Worm (Caenorhabditis elegans) whole organism, young adult: Measurements from ENCODE around the gene D2045.5.
"Not testable (repeated sequence)": the region's sequence is repeated elsewhere in the genome, so short reads cannot be mapped to it uniquely, and the experiment has no call there.

Source experiments
- C06A6.2 ChIP-seq: fragments of 200-800 bp; sonication (Bioruptor generic); conservative IDR thresholded peaks from 2 replicates; pipeline ENCODE4 v1.3.6; 2022; ENCODE audit warnings: missing genetic modification characterization, missing compliant biosample characterization
- D2030.7 ChIP-seq: fragments of 200-800 bp; sonication (Bioruptor generic); IDR thresholded peaks from 2 replicates; pipeline ENCODE4 v1.3.6; 2022; ENCODE audit warnings: missing genetic modification reagents, missing genetic modification characterization, missing compliant biosample characterization
- F33H1.4 ChIP-seq: fragments of 200-800 bp; sonication (Bioruptor generic); IDR thresholded peaks from 2 replicates; pipeline ENCODE4 v1.3.6; 2022; ENCODE audit warnings: missing genetic modification reagents, missing genetic modification characterization, missing compliant biosample characterization
- F55B11.4 ChIP-seq: sonication (generic microtip); optimal IDR thresholded peaks from 2 replicates; lab custom pipeline; 2016; ENCODE audit warnings: missing compliant biosample characterization, missing genetic modification characterization, borderline replicate concordance; ENCODE audit not compliant: insufficient read depth
- K11D2.4 ChIP-seq: fragments of 200-800 bp; sonication (Bioruptor generic); IDR thresholded peaks from 2 replicates; pipeline ENCODE4 v1.3.6; 2022; ENCODE audit warnings: missing genetic modification reagents, missing genetic modification characterization, missing compliant biosample characterization
- Y53F4B.3 ChIP-seq: fragments of 200-800 bp; sonication (Bioruptor generic); IDR thresholded peaks from 2 replicates; pipeline ENCODE4 v1.3.6; 2022; ENCODE audit warnings: missing genetic modification reagents, missing genetic modification characterization, missing compliant biosample characterization
- Y53G8AR.9 ChIP-seq: fragments of 200-800 bp; sonication (Bioruptor generic); conservative IDR thresholded peaks from 2 replicates; pipeline ENCODE4 v1.3.6; 2022; ENCODE audit warnings: missing genetic modification reagents, missing genetic modification characterization, missing compliant biosample characterization
- Y56A3A.18 ChIP-seq: fragments of 200-800 bp; sonication (Bioruptor generic); IDR thresholded peaks from 2 replicates; pipeline ENCODE4 v1.3.6; 2022; ENCODE audit warnings: missing genetic modification reagents, missing genetic modification characterization, missing compliant biosample characterization
- Y95B8A.8 ChIP-seq: fragments of 200-800 bp; sonication (Bioruptor generic); IDR thresholded peaks from 2 replicates; pipeline ENCODE4 v1.3.6; 2022; ENCODE audit warnings: missing genetic modification reagents, missing genetic modification characterization, missing compliant biosample characterization
- akir-1 ChIP-seq: fragments of 200-800 bp; sonication (Bioruptor generic); optimal IDR thresholded peaks from 2 replicates; lab custom pipeline; 2018; ENCODE audit warnings: mild to moderate bottlenecking, missing genetic modification characterization, moderate library complexity, missing compliant biosample characterization
- attf-5 ChIP-seq: fragments of 200-800 bp; sonication (Bioruptor generic); optimal IDR thresholded peaks from 2 replicates; lab custom pipeline; 2018; ENCODE audit warnings: mild to moderate bottlenecking, missing genetic modification characterization, missing compliant biosample characterization
- bed-1 ChIP-seq: fragments of 200-800 bp; sonication (Bioruptor generic); IDR thresholded peaks from 2 replicates; pipeline ENCODE4 v1.3.6; 2022; ENCODE audit warnings: missing genetic modification reagents, missing genetic modification characterization, missing compliant biosample characterization
- ccch-3 ChIP-seq: fragments of 200-800 bp; sonication (Bioruptor generic); optimal IDR thresholded peaks from 2 replicates; lab custom pipeline; 2018; ENCODE audit warnings: mild to moderate bottlenecking, missing genetic modification characterization, missing compliant biosample characterization
- ceh-100 ChIP-seq: fragments of 200-800 bp; sonication (Bioruptor generic); IDR thresholded peaks from 2 replicates; pipeline ENCODE4 v1.3.6; 2022; ENCODE audit warnings: missing genetic modification reagents, missing genetic modification characterization, missing compliant biosample characterization
- ceh-27 ChIP-seq: fragments of 200-800 bp; sonication (Bioruptor generic); optimal IDR thresholded peaks from 2 replicates; lab custom pipeline; 2018; ENCODE audit warnings: mild to moderate bottlenecking, missing genetic modification characterization, moderate library complexity, missing compliant biosample characterization
- chd-7 ChIP-seq: sonication (generic microtip); optimal IDR thresholded peaks from 2 replicates; lab custom pipeline; 2016; ENCODE audit warnings: mild to moderate bottlenecking, missing genetic modification characterization, moderate library complexity, missing compliant biosample characterization
- dox-1 ChIP-seq: fragments of 200-800 bp; sonication (Bioruptor generic); IDR thresholded peaks from 2 replicates; pipeline ENCODE4 v1.3.6; 2022; ENCODE audit warnings: missing genetic modification reagents, missing genetic modification characterization, missing compliant biosample characterization
- dpff-1 ChIP-seq: sonication (generic microtip); optimal IDR thresholded peaks from 2 replicates; lab custom pipeline; 2017; ENCODE audit warnings: mild to moderate bottlenecking, missing genetic modification characterization, missing compliant biosample characterization
- efl-1 ChIP-seq: fragments of 150-350 bp; optimal IDR thresholded peaks from 2 replicates; lab custom pipeline; 2014; ENCODE audit warnings: missing biosample characterization, missing genetic modification reagents, missing genetic modification characterization
- egl-44 ChIP-seq: fragments of 200-800 bp; sonication (Bioruptor generic); IDR thresholded peaks from 2 replicates; pipeline ENCODE4 v1.3.6; 2022; ENCODE audit warnings: missing genetic modification reagents, missing genetic modification characterization, missing compliant biosample characterization
- egrh-3 ChIP-seq: fragments of 200-800 bp; sonication (Bioruptor generic); IDR thresholded peaks from 2 replicates; pipeline ENCODE4 v1.3.6; 2022; ENCODE audit warnings: missing genetic modification reagents, missing genetic modification characterization, missing compliant biosample characterization
- ekl-4 ChIP-seq: fragments of 200-800 bp; sonication (Bioruptor generic); IDR thresholded peaks from 2 replicates; pipeline ENCODE4 v1.3.6; 2022; ENCODE audit warnings: missing genetic modification reagents, missing genetic modification characterization, missing compliant biosample characterization
- hlh-12 ChIP-seq: sonication (generic microtip); optimal IDR thresholded peaks from 2 replicates; lab custom pipeline; 2016; ENCODE audit warnings: missing genetic modification characterization, missing compliant biosample characterization
- hrde-1 ChIP-seq: sonication (generic microtip); optimal IDR thresholded peaks from 2 replicates; lab custom pipeline; 2016; ENCODE audit warnings: missing genetic modification characterization, mild to moderate bottlenecking, missing compliant biosample characterization, moderate library complexity, missing genotype, missing genetic modification reagents, borderline replicate concordance
- let-526 ChIP-seq: fragments of 200-800 bp; sonication (Bioruptor generic); IDR thresholded peaks from 2 replicates; pipeline ENCODE4 v1.3.6; 2022; ENCODE audit warnings: missing genetic modification reagents, missing genetic modification characterization, missing compliant biosample characterization
- lin-35 ChIP-seq, 3 experiments: fragments of 150-350 bp in 2 of 3; sonication (generic microtip) in 1 of 3; optimal IDR thresholded peaks; 2 replicates each; lab custom pipeline; 2014 to 2018; ENCODE audit warnings: missing biosample characterization in 3 of 3, missing genetic modification characterization in 3 of 3, missing genetic modification reagents in 3 of 3
- lin-54 ChIP-seq: fragments of 200-800 bp; sonication (Bioruptor generic); optimal IDR thresholded peaks from 2 replicates; lab custom pipeline; 2018; ENCODE audit warnings: mild to moderate bottlenecking, missing genetic modification characterization, missing compliant biosample characterization
- lsl-1 ChIP-seq: fragments of 200-800 bp; sonication (Bioruptor generic); optimal IDR thresholded peaks from 2 replicates; lab custom pipeline; 2018; ENCODE audit warnings: mild to moderate bottlenecking, missing genetic modification characterization, moderate library complexity, missing compliant biosample characterization
- lsy-27 ChIP-seq: sonication (generic microtip); optimal IDR thresholded peaks from 2 replicates; lab custom pipeline; 2017; ENCODE audit warnings: missing genetic modification characterization, mild to moderate bottlenecking, missing compliant biosample characterization, antibody characterized with exemption, missing genotype, borderline replicate concordance; ENCODE audit not compliant: insufficient read depth
- madf-6 ChIP-seq: fragments of 200-800 bp; sonication (Bioruptor generic); IDR thresholded peaks from 2 replicates; pipeline ENCODE4 v1.3.6; 2022; ENCODE audit warnings: missing genetic modification reagents, missing genetic modification characterization, missing compliant biosample characterization
- mcd-1 ChIP-seq: fragments of 200-800 bp; sonication (Bioruptor generic); IDR thresholded peaks from 2 replicates; pipeline ENCODE4 v1.3.6; 2022; ENCODE audit warnings: missing genetic modification reagents, missing genetic modification characterization, missing compliant biosample characterization
- mxl-1 ChIP-seq: sonication (generic microtip); optimal IDR thresholded peaks from 2 replicates; lab custom pipeline; 2016; ENCODE audit warnings: missing genetic modification characterization, missing compliant biosample characterization
- sdz-38 ChIP-seq: sonication (generic microtip); optimal IDR thresholded peaks from 2 replicates; lab custom pipeline; 2016; ENCODE audit warnings: missing genotype, missing genetic modification characterization, missing compliant biosample characterization
- snpc-4 ChIP-seq, 5 experiments: fragments of 150-350 bp in 1 of 5; sonication (generic microtip) in 4 of 5; optimal IDR thresholded peaks; 2 replicates each; lab custom pipeline; 2014 to 2018; ENCODE audit warnings: missing genetic modification characterization in 5 of 5, missing biosample characterization in 3 of 5, antibody characterized with exemption in 2 of 5, mild to moderate bottlenecking in 2 of 5, missing compliant biosample characterization in 2 of 5, missing genotype in 2 of 5, moderate library complexity in 2 of 5, missing genetic modification reagents in 1 of 5
- unc-130 ChIP-seq: sonication (generic microtip); optimal IDR thresholded peaks from 2 replicates; lab custom pipeline; 2016; ENCODE audit warnings: missing genetic modification reagents, missing genetic modification characterization, missing compliant biosample characterization
- xnd-1 ChIP-seq: sonication (generic microtip); optimal IDR thresholded peaks from 2 replicates; lab custom pipeline; 2016; ENCODE audit warnings: missing genotype, missing genetic modification reagents, missing genetic modification characterization, missing compliant biosample characterization
- ztf-25 ChIP-seq: fragments of 200-800 bp; sonication (Bioruptor generic); IDR thresholded peaks from 2 replicates; pipeline ENCODE4 v1.3.6; 2022; ENCODE audit warnings: missing genetic modification reagents, missing genetic modification characterization, missing compliant biosample characterization
- ztf-26 ChIP-seq: sonication (generic microtip); optimal IDR thresholded peaks from 2 replicates; lab custom pipeline; 2017; ENCODE audit warnings: missing genetic modification characterization, missing compliant biosample characterization
- ztf-28 ChIP-seq: fragments of 200-800 bp; sonication (Bioruptor generic); IDR thresholded peaks from 2 replicates; pipeline ENCODE4 v1.3.6; 2022; ENCODE audit warnings: missing genetic modification reagents, missing genetic modification characterization, missing compliant biosample characterization

Gene D2045.5

DNA sequence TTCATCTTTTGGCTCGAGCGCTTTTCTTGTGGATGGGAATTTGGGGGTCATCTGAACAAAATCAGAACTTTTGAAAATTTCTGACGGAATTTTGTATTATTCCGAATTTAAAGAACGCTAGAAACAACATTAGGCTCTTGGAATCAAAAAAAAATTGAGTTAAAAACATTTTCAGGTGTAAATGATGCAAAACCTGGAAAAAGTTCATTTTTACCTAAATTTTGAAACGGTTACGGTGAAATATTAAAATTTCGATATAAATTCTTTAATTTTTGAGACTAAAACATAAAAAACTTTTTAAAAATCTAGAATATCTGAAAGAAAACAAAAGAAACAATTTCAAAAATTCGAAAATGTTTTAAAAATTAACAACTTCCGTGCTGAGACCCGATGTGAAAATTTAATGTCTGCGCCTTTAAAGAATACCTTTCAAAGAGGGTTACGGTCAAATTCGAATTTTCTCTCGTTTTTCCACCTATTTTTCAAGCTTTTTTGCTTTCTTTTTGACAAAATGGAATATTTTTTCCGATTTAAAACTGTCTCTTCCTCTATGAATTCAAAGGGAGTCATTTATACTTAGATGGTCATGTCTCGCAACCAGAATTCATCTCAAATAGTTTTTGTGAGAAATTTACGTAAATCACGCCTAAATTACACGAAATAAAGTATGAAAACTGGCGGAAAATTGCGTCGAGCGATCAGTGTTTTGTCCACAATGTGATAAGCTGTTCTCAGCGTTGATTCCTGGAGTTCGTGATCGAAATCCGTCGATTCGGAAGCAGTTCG lies 26.9 kb downstream of the D2045.5 start, which contains the start of the genes H04D03.2 and ecps-2:
TSS of gene H04D03.2 (minus strand) at position 51 of the 786 bp plus-strand sequence.
TSS of gene ecps-2 (plus strand) at position 736 of the 786 bp plus-strand sequence.
- TF ChIP-seq hlh-12 (tag; lab: Kevin White, UChicago) (no peak), mxl-1 (tag; lab: Kevin White, UChicago) (no peak), F33H1.4 (GFP tag; lab: Robert Waterston, UW) (peak; percentile 82), ccch-3 (GFP tag; lab: Kevin White, UChicago) (no peak), lsl-1 (GFP tag; lab: Kevin White, UChicago) (peak; percentile 82), efl-1 (GFP tag; lab: Kevin White, UChicago) (peak; percentile 25), lin-54 (GFP tag; lab: Kevin White, UChicago) (peak; percentile 56), K11D2.4 (GFP tag; lab: Robert Waterston, UW) (no peak), chd-7 (tag; lab: Kevin White, UChicago) (no peak), F55B11.4 (tag; lab: Kevin White, UChicago) (no peak), Y56A3A.18 (no peak), hrde-1 (tag; lab: Kevin White, UChicago) (no peak), lsy-27 (tag; lab: Kevin White, UChicago) (no peak), D2030.7 (GFP tag; lab: Robert Waterston, UW) (0 out of 2 replicates have a peak, but pooled peaks have one; percentile 10), xnd-1 (tag; lab: Kevin White, UChicago) (peak; percentile 72), madf-6 (GFP tag; lab: Robert Waterston, UW) (peak; percentile 85), bed-1 (no peak), ztf-26 (no peak)

ce11 chrIII:10438780-10439179 lies 30.6 kb downstream of the D2045.5 start, which contains the start of gene H04D03.6:
Gene H04D03.6 (minus strand): TSS chrIII:10438880.
- not testable (repeated sequence) for TF ChIP-seq sdz-38 (tag; lab: Kevin White, UChicago); akir-1 (GFP tag; lab: Kevin White, UChicago); dpff-1

ce11 chrIII:10435938-10436842 lies 33.2 kb downstream of the D2045.5 start, which contains the start of the genes smrd-1 and enu-3.1:
Gene smrd-1 (minus strand): TSS chrIII:10435988.
Gene enu-3.1 (plus strand): TSS chrIII:10436276.
- TF ChIP-seq C06A6.2 (GFP tag; lab: Robert Waterston, UW) (0 out of 2 replicates have a peak, but pooled peaks have one; percentile 27), egrh-3 (GFP tag; lab: Robert Waterston, UW) (peak; percentile 67), lsl-1 (GFP tag; lab: Kevin White, UChicago) (peak; percentile 58), ztf-25 (GFP tag; lab: Robert Waterston, UW) (0 out of 2 replicates have a peak, but pooled peaks have one; percentile 37), Y95B8A.8 (peak; percentile 62; the same call in 1 of the 2 replicates), D2030.7 (GFP tag; lab: Robert Waterston, UW) (peak; percentile 92), snpc-4 (tag; optimal IDR thresholded peaks at IDR 0.05; lab: Kevin White, UChicago) (peak in 2 of 4 experiments; percentile 33 to 42), let-526 (GFP tag; lab: Robert Waterston, UW) (0 out of 2 replicates have a peak, but pooled peaks have one; percentile 10), dox-1 (peak; percentile 88), mcd-1 (GFP tag; lab: Robert Waterston, UW) (peak; percentile 85), attf-5 (GFP tag; lab: Kevin White, UChicago) (peak; percentile 83), Y53G8AR.9 (peak; percentile 51; the same call in 1 of the 2 replicates), unc-130 (peak; percentile 27), madf-6 (GFP tag; lab: Robert Waterston, UW) (peak; percentile 73), lin-35 (GFP tag; optimal IDR thresholded peaks at IDR 0.05; lab: Kevin White, UChicago) (peak in 1 of 3 experiments; percentile 64), Y53F4B.3 (GFP tag; lab: Robert Waterston, UW) (peak; percentile 12; the same call in 1 of the 2 replicates), ekl-4 (GFP tag; lab: Robert Waterston, UW) (peak; percentile 76), ceh-27 (peak; percentile 32), xnd-1 (tag; lab: Kevin White, UChicago) (peak; percentile 22), egl-44 (GFP tag; lab: Robert Waterston, UW) (0 out of 2 replicates have a peak, but pooled peaks have one; percentile 18), ztf-28 (peak; percentile 79; the same call in 1 of the 2 replicates), lin-54 (GFP tag; lab: Kevin White, UChicago) (peak; percentile 87), ceh-100 (GFP tag; lab: Robert Waterston, UW) (peak; percentile 95)
- TF ChIP-seq snpc-4 (GFP tag; optimal IDR thresholded peaks at IDR 0.05; lab: Kevin White, UChicago), result not testable (repeated sequence)
